Worm (Caenorhabditis elegans) whole organism, L4 larva: ENCODE data around the gene hhat-2.
A peak's percentile ranks its signal among the peaks of the same experiment; 100 is the strongest.

Source experiments
- D1046.2 ChIP-seq: fragments of 200-800 bp; sonication (Bioruptor generic); IDR thresholded peaks from 2 replicates; pipeline ENCODE4 v1.3.6; 2022; ENCODE audit warnings: missing genetic modification characterization, missing compliant biosample characterization
- R02D3.7 ChIP-seq: fragments of 150-350 bp; sonication (generic microtip); optimal IDR thresholded peaks from 3 replicates; lab custom pipeline; 2014; ENCODE audit warnings: missing biosample characterization, missing genetic modification characterization
- T26A8.4 ChIP-seq: fragments of 200-800 bp; sonication (Bioruptor generic); IDR thresholded peaks from 2 replicates; pipeline ENCODE4 v1.3.6; 2022; ENCODE audit warnings: missing genetic modification characterization, missing compliant biosample characterization
- Y5F2A.4 ChIP-seq: fragments of 200-800 bp; sonication (Bioruptor generic); optimal IDR thresholded peaks from 2 replicates; lab custom pipeline; 2018; ENCODE audit warnings: mild to moderate bottlenecking, missing genetic modification characterization, missing compliant biosample characterization
- Y75B8A.6 ChIP-seq: fragments of 200-800 bp; sonication (Bioruptor generic); IDR thresholded peaks from 2 replicates; pipeline ENCODE4 v1.3.6; 2022; ENCODE audit warnings: missing genetic modification reagents, missing genetic modification characterization, missing compliant biosample characterization
- aha-1 ChIP-seq: fragments of 150-350 bp; peaks from one replicate; lab custom pipeline; 2014; ENCODE audit warnings: missing biosample characterization, missing genetic modification characterization
- ama-1 ChIP-seq: fragments of 150-350 bp; optimal IDR thresholded peaks from 2 replicates; lab custom pipeline; 2014; ENCODE audit warnings: inconsistent platforms, mixed read lengths
- attf-4 ChIP-seq: sonication (generic microtip); optimal IDR thresholded peaks from 3 replicates; lab custom pipeline; 2017; ENCODE audit warnings: missing biosample characterization, missing genetic modification characterization
- cey-2 ChIP-seq: sonication (generic microtip); optimal IDR thresholded peaks from 3 replicates; lab custom pipeline; 2017; ENCODE audit warnings: missing genetic modification characterization, mild to moderate bottlenecking, missing compliant biosample characterization, antibody characterized with exemption, borderline replicate concordance; ENCODE audit not compliant: insufficient read depth
- daf-16 ChIP-seq, 3 experiments: sonication (generic microtip); optimal IDR thresholded peaks; 2 replicates each; lab custom pipeline; 2016 to 2017; ENCODE audit warnings: missing genetic modification characterization in 3 of 3, missing genetic modification reagents in 3 of 3, mild to moderate bottlenecking in 2 of 3, missing compliant biosample characterization in 2 of 3, missing biosample characterization in 1 of 3, moderate library complexity in 1 of 3
- dmd-6 ChIP-seq: fragments of 200-800 bp; sonication (Bioruptor generic); IDR thresholded peaks from 2 replicates; pipeline ENCODE4 v1.3.6; 2022; ENCODE audit warnings: missing genetic modification reagents, missing genetic modification characterization, missing compliant biosample characterization
- dmd-9 ChIP-seq: fragments of 200-800 bp; sonication (Bioruptor generic); IDR thresholded peaks from 2 replicates; pipeline ENCODE4 v1.3.6; 2022; ENCODE audit warnings: missing genetic modification reagents, missing genetic modification characterization, missing compliant biosample characterization
- duxl-1 ChIP-seq: sonication (generic microtip); optimal IDR thresholded peaks from 2 replicates; lab custom pipeline; 2016; ENCODE audit warnings: mild to moderate bottlenecking, missing genetic modification characterization, moderate library complexity, missing compliant biosample characterization; ENCODE audit not compliant: poor library complexity
- gei-8 ChIP-seq: fragments of 200-800 bp; sonication (Bioruptor generic); optimal IDR thresholded peaks from 2 replicates; lab custom pipeline; 2018; ENCODE audit warnings: mild to moderate bottlenecking, missing genetic modification characterization, missing compliant biosample characterization
- hif-1 ChIP-seq, 2 experiments: sonication (generic microtip); optimal IDR thresholded peaks; 2 replicates each; lab custom pipeline; 2016 to 2017; ENCODE audit warnings: missing compliant biosample characterization in 2 of 2, missing genetic modification characterization in 2 of 2, missing genetic modification reagents in 2 of 2, missing genotype in 2 of 2, mild to moderate bottlenecking in 1 of 2
- hlh-30 ChIP-seq: sonication (generic microtip); optimal IDR thresholded peaks from 2 replicates; lab custom pipeline; 2017; ENCODE audit warnings: antibody characterized with exemption, mild to moderate bottlenecking, missing genetic modification characterization, missing compliant biosample characterization; ENCODE audit not compliant: insufficient read depth
- hmg-1.1 ChIP-seq: fragments of 200-800 bp; sonication (Bioruptor generic); IDR thresholded peaks from 2 replicates; pipeline ENCODE4 v1.3.6; 2022; ENCODE audit warnings: missing genetic modification reagents, missing genetic modification characterization, missing compliant biosample characterization
- lin-13 ChIP-seq: fragments of 150-350 bp; optimal IDR thresholded peaks from 2 replicates; lab custom pipeline; 2014; ENCODE audit warnings: missing biosample characterization, missing genetic modification reagents, missing genetic modification characterization
- lin-29 ChIP-seq: fragments of 200-800 bp; sonication (Bioruptor generic); IDR thresholded peaks from 2 replicates; pipeline ENCODE4 v1.3.6; 2022; ENCODE audit warnings: missing genetic modification reagents, missing genetic modification characterization, missing compliant biosample characterization
- lin-38 ChIP-seq: fragments of 200-800 bp; sonication (Bioruptor generic); IDR thresholded peaks from 2 replicates; pipeline ENCODE4 v1.3.6; 2022; ENCODE audit warnings: missing genetic modification reagents, missing genetic modification characterization, missing compliant biosample characterization
- lir-3 ChIP-seq: sonication (generic microtip); optimal IDR thresholded peaks from 2 replicates; lab custom pipeline; 2016; ENCODE audit warnings: mild to moderate bottlenecking, missing genetic modification characterization, missing compliant biosample characterization
- lsy-2 ChIP-seq, 2 experiments: fragments of 150-350 bp in 1 of 2; sonication (generic microtip) in 1 of 2; optimal IDR thresholded peaks; 2 replicates each; lab custom pipeline; 2014 to 2017; ENCODE audit warnings: missing biosample characterization in 2 of 2, missing genetic modification characterization in 2 of 2
- madf-5 ChIP-seq, 2 experiments: fragments of 200-800 bp; sonication (Bioruptor generic); IDR thresholded peaks; 2 replicates each; pipeline ENCODE4 v1.3.6; 2022; ENCODE audit warnings: missing compliant biosample characterization in 2 of 2, missing genetic modification characterization in 2 of 2
- mes-2 ChIP-seq: sonication (generic microtip); optimal IDR thresholded peaks from 2 replicates; lab custom pipeline; 2016; ENCODE audit warnings: missing genotype, mild to moderate bottlenecking, missing genetic modification characterization, missing compliant biosample characterization; ENCODE audit not compliant: poor library complexity, severe bottlenecking
- mxl-3 ChIP-seq: fragments of 200-800 bp; sonication (Bioruptor generic); optimal IDR thresholded peaks from 2 replicates; lab custom pipeline; 2018; ENCODE audit warnings: mild to moderate bottlenecking, missing genetic modification characterization, missing compliant biosample characterization
- nhr-42 ChIP-seq: fragments of 200-800 bp; sonication (Bioruptor generic); IDR thresholded peaks from 2 replicates; pipeline ENCODE4 v1.3.6; 2022; ENCODE audit warnings: missing genetic modification characterization, missing compliant biosample characterization
- nhr-6 ChIP-seq: fragments of 150-350 bp; optimal IDR thresholded peaks from 2 replicates; lab custom pipeline; 2014; ENCODE audit warnings: missing biosample characterization, missing genetic modification characterization
- nhr-76 ChIP-seq: fragments of 150-350 bp; optimal IDR thresholded peaks from 2 replicates; lab custom pipeline; 2014; ENCODE audit warnings: missing biosample characterization, missing genetic modification characterization
- saeg-2 ChIP-seq: fragments of 200-800 bp; sonication (Bioruptor generic); IDR thresholded peaks from 2 replicates; pipeline ENCODE4 v1.3.6; 2022; ENCODE audit warnings: missing genetic modification reagents, missing genetic modification characterization, missing compliant biosample characterization
- set-16 ChIP-seq: fragments of 200-800 bp; sonication (Bioruptor generic); IDR thresholded peaks from 2 replicates; pipeline ENCODE4 v1.3.6; 2022; ENCODE audit warnings: missing genetic modification reagents, missing genetic modification characterization, missing compliant biosample characterization
- snpc-1.2 ChIP-seq: fragments of 200-800 bp; sonication (Bioruptor generic); IDR thresholded peaks from 2 replicates; pipeline ENCODE4 v1.3.6; 2022; ENCODE audit warnings: missing genetic modification reagents, missing genetic modification characterization, missing compliant biosample characterization
- snpc-4 ChIP-seq: fragments of 150-350 bp; optimal IDR thresholded peaks from 2 replicates; lab custom pipeline; 2014; ENCODE audit warnings: missing biosample characterization, missing genetic modification characterization
- spr-3 ChIP-seq: fragments of 200-800 bp; sonication (Bioruptor generic); optimal IDR thresholded peaks from 2 replicates; lab custom pipeline; 2018; ENCODE audit warnings: mild to moderate bottlenecking, missing genetic modification characterization, missing compliant biosample characterization
- tra-1 ChIP-seq: fragments of 200-800 bp; sonication (Bioruptor generic); IDR thresholded peaks from 2 replicates; pipeline ENCODE4 v1.3.6; 2022; ENCODE audit warnings: missing genetic modification reagents, missing genetic modification characterization, missing compliant biosample characterization
- unc-39 ChIP-seq: sonication (generic microtip); optimal IDR thresholded peaks from 2 replicates; lab custom pipeline; 2017; ENCODE audit warnings: missing biosample characterization, missing genetic modification characterization
- vab-7 ChIP-seq: fragments of 200-800 bp; sonication (Bioruptor generic); IDR thresholded peaks from 2 replicates; pipeline ENCODE4 v1.3.6; 2022; ENCODE audit warnings: missing genetic modification reagents, missing genetic modification characterization, missing compliant biosample characterization
- ztf-11 ChIP-seq: fragments of 150-350 bp; optimal IDR thresholded peaks from 2 replicates; lab custom pipeline; 2014; ENCODE audit warnings: missing biosample characterization, missing genetic modification characterization

hhat-2 gene

DNA sequence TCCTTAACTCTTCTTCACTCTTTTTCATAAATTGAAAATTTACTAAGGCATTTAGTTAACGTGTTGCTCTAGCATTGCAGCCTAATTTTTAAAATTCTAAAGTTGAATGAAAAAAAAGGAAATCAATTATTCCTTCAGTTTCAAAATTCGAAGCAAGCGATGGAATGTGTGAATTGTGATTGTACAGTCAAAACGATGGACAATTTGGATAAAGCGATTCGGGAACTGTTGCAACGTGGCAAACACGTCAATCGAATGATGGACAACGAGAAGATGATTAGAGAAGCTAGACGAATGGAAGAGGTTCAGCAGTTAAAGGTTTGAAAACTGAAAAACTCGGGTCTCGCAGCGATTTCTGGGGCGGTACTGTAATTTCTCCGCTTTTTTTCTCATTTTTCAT lies 29.7 kb downstream of the hhat-2 start, which contains the start of gene Y57G11C.14:
TSS of gene Y57G11C.14 (plus strand) at position 126 of the 400 bp plus-strand sequence.
- TF ChIP-seq snpc-1.2 (GFP tag; lab: Robert Waterston, UW) = peak; percentile 60; the same call in 1 of the 2 replicates
- TF ChIP-seq dmd-6 (GFP tag; lab: Robert Waterston, UW) = no peak
- 0 out of 2 replicates have a peak, but pooled peaks have one; percentile 11 for TF ChIP-seq nhr-42 (GFP tag; lab: Robert Waterston, UW)
- TF ChIP-seq T26A8.4 (GFP tag; lab: Robert Waterston, UW) = 0 out of 2 replicates have a peak, but pooled peaks have one; percentile 27
- peak; percentile 41 for TF ChIP-seq lin-38
- TF ChIP-seq D1046.2 (GFP tag; lab: Robert Waterston, UW) = 0 out of 2 replicates have a peak, but pooled peaks have one; percentile 47
- TF ChIP-seq lir-3 = no peak
- no peak for TF ChIP-seq hlh-30 (tag; lab: Kevin White, UChicago)
- no peak for TF ChIP-seq unc-39 (tag; lab: Kevin White, UChicago)
- no peak for TF ChIP-seq attf-4 (tag; lab: Kevin White, UChicago)
- TF ChIP-seq Y5F2A.4 (GFP tag; lab: Kevin White, UChicago) = no peak
- TF ChIP-seq saeg-2 (GFP tag; lab: Robert Waterston, UW) = no peak
- TF ChIP-seq set-16 (GFP tag; lab: Robert Waterston, UW) = no peak
- TF ChIP-seq ztf-11 (tag; lab: Kevin White, UChicago) = no peak
- TF ChIP-seq snpc-4 = no peak
- no peak for TF ChIP-seq madf-5 (GFP tag; IDR thresholded peaks at IDR 0.05; lab: Robert Waterston, UW)
- TF ChIP-seq lin-29 (GFP tag; lab: Robert Waterston, UW) = no peak
- TF ChIP-seq cey-2 (tag; lab: Kevin White, UChicago) = no peak

DNA sequence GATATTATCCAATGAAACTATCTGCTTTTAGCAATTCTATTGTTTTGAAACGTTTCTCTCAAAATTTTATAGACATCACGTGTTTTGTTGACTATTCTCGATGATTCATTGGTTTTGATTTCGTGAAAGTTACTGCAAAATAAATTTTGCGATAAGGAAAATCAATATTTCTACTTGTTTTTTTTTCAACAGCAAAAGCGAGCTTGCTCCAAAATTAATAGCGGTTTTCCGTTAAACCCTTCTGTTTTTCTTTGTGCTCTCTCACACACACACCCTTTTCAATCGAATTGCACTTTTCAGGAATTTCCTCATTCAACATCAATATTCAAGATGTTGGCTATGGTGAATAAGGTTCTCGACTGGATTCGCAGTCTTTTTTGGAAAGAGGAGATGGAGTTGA lies 31.1 kb downstream of the hhat-2 start, which contains the start of gene arl-8:
TSS of gene arl-8 (plus strand) at position 301 of the 400 bp plus-strand sequence.
- TF ChIP-seq hmg-1.1 (GFP tag; lab: Robert Waterston, UW) (0 out of 2 replicates have a peak, but pooled peaks have one; percentile 0), hif-1 (tag; optimal IDR thresholded peaks at IDR 0.05; lab: Kevin White, UChicago) (no peak)

DNA sequence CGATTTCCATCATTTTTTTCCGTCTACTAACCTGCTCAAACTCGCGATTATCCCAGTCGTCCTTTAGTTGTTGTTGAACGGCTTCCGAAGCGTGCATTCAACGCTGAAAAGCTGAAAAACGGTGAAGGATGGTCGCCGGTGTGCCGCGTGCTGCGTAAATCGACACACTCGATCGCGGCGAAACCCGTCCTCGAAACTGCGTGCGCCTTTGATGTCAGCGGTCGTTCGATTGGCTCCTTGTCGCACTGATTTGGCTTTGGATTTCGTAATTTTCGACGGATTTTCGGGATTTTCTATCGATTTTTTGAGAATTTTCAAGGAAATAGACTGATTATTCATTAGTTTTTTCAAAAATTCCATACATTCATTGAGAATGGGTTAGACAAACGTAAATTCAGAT lies 31.6 kb downstream of the hhat-2 start, which contains the start of the genes Y57G11C.1147 and nuo-3:
TSS of gene Y57G11C.1147 (minus strand) at position 161 of the 400 bp plus-strand sequence.
TSS of gene nuo-3 (minus strand) at position 191 of the 400 bp plus-strand sequence.
- TF ChIP-seq lsy-2 (tag; optimal IDR thresholded peaks at IDR 0.05; lab: Kevin White, UChicago) = peak in 1 of 2 experiments; percentile 8
- no peak for TF ChIP-seq nhr-6 (tag; lab: Kevin White, UChicago)
- TF ChIP-seq Y75B8A.6 (GFP tag; lab: Robert Waterston, UW) = no peak
- no peak for TF ChIP-seq nhr-76 (tag; lab: Kevin White, UChicago)
- peak; percentile 38 for TF ChIP-seq mes-2
- TF ChIP-seq duxl-1 (tag; lab: Kevin White, UChicago) = no peak
- no peak for TF ChIP-seq spr-3 (GFP tag; lab: Kevin White, UChicago)
- TF ChIP-seq gei-8 (GFP tag; lab: Kevin White, UChicago) = no peak
- TF ChIP-seq ama-1 = peak; percentile 32
- TF ChIP-seq tra-1 (GFP tag; lab: Robert Waterston, UW) = no peak
- TF ChIP-seq mxl-3 = peak; percentile 23
- no peak for TF ChIP-seq lin-13
- peak; percentile 48 for TF ChIP-seq R02D3.7 (tag; lab: Kevin White, UChicago)
- no peak for TF ChIP-seq daf-16 (GFP tag; optimal IDR thresholded peaks at IDR 0.05; lab: Kevin White, UChicago)
- peak; percentile 15 for TF ChIP-seq daf-16 (tag; optimal IDR thresholded peaks at IDR 0.05; lab: Kevin White, UChicago)
- no peak for TF ChIP-seq vab-7 (GFP tag; lab: Robert Waterston, UW)
- TF ChIP-seq aha-1 = peak; percentile 26
- peak; percentile 29; the same call in 1 of the 2 replicates for TF ChIP-seq set-16 (GFP tag; lab: Robert Waterston, UW)
- no peak for TF ChIP-seq snpc-1.2 (GFP tag; lab: Robert Waterston, UW)
- TF ChIP-seq dmd-9 (GFP tag; lab: Robert Waterston, UW) = no peak
- TF ChIP-seq hmg-1.1 (GFP tag; lab: Robert Waterston, UW) = 0 out of 2 replicates have a peak, but pooled peaks have one; percentile 14
- TF ChIP-seq hlh-30 (tag; lab: Kevin White, UChicago) = peak; percentile 63
- TF ChIP-seq, all 104 proteins: peak for 10
